Fruit fly (Drosophila melanogaster) whole organism, embryonic: ENCODE measurements around the gene CG43124.

Source experiments
- Ada2b ChIP-seq: fragments of 200-800 bp; sonication (Bioruptor generic); IDR thresholded peaks from 2 replicates; pipeline ENCODE4 v1.3.6; 2022; ENCODE audit warnings: missing biosample characterization, missing genetic modification characterization
- Aef1 ChIP-seq: fragments of 200-800 bp; sonication (Bioruptor generic); IDR thresholded peaks from 3 replicates; pipeline ENCODE4 v1.3.6; 2022; ENCODE audit warnings: missing biosample characterization, missing genetic modification characterization
- Atf-2 ChIP-seq: fragments of 200-800 bp; sonication (Bioruptor generic); optimal IDR thresholded peaks from 2 replicates; lab custom pipeline; 2016; ENCODE audit warnings: missing biosample characterization, missing genetic modification characterization
- Atf3 ChIP-seq: fragments of 200-800 bp; sonication (Bioruptor generic); optimal IDR thresholded peaks from 3 replicates; lab custom pipeline; 2016; ENCODE audit warnings: missing biosample characterization, missing genetic modification characterization
- CG11398 ChIP-seq: fragments of 200-800 bp; sonication (Bioruptor generic); optimal IDR thresholded peaks from 2 replicates; lab custom pipeline; 2016; ENCODE audit warnings: missing biosample characterization, missing genetic modification characterization
- CG11504 ChIP-seq: fragments of 200-800 bp; sonication (Bioruptor generic); optimal IDR thresholded peaks from 3 replicates; lab custom pipeline; 2019; ENCODE audit warnings: missing biosample characterization, mild to moderate bottlenecking, missing genetic modification characterization, moderate library complexity
- CG11560 ChIP-seq: fragments of 200-800 bp; sonication (Bioruptor generic); IDR thresholded peaks from 3 replicates; pipeline ENCODE4 v1.3.6; 2022; ENCODE audit warnings: missing biosample characterization, missing genetic modification characterization
- CG11723 ChIP-seq: fragments of 200-800 bp; sonication (Bioruptor generic); optimal IDR thresholded peaks from 2 replicates; lab custom pipeline; 2017; ENCODE audit warnings: missing biosample characterization, mild to moderate bottlenecking, missing genetic modification characterization
- CG12299 ChIP-seq: fragments of 200-800 bp; sonication (Bioruptor generic); optimal IDR thresholded peaks from 2 replicates; lab custom pipeline; 2018; ENCODE audit warnings: missing biosample characterization, mild to moderate bottlenecking, missing genetic modification characterization
- CG1233 ChIP-seq: fragments of 200-800 bp; sonication (Bioruptor generic); optimal IDR thresholded peaks from 4 replicates; lab custom pipeline; 2018; ENCODE audit warnings: missing biosample characterization, mild to moderate bottlenecking, missing genetic modification characterization
- CG14710 ChIP-seq: fragments of 200-800 bp; sonication (Bioruptor generic); optimal IDR thresholded peaks from 3 replicates; lab custom pipeline; 2019; ENCODE audit warnings: missing biosample characterization, mild to moderate bottlenecking, missing genetic modification characterization, moderate library complexity
- CG17186 ChIP-seq: fragments of 200-800 bp; sonication (Bioruptor generic); optimal IDR thresholded peaks from 3 replicates; lab custom pipeline; 2017; ENCODE audit warnings: missing biosample characterization, missing genetic modification reagents, missing genetic modification characterization
- CG2120 ChIP-seq: fragments of 200-800 bp; sonication (Bioruptor generic); optimal IDR thresholded peaks from 3 replicates; lab custom pipeline; 2016; ENCODE audit warnings: missing biosample characterization, missing genetic modification characterization
- CTCF ChIP-seq: fragments of 200-800 bp; sonication (Bioruptor generic); optimal IDR thresholded peaks from 2 replicates; lab custom pipeline; 2017; ENCODE audit warnings: missing biosample characterization, mild to moderate bottlenecking, missing genetic modification characterization, moderate library complexity
- Chrac-16 ChIP-seq: fragments of 200-800 bp; sonication (Bioruptor generic); optimal IDR thresholded peaks from 3 replicates; lab custom pipeline; 2016; ENCODE audit warnings: missing biosample characterization, missing genetic modification characterization
- D19B ChIP-seq: fragments of 200-800 bp; sonication (Bioruptor generic); optimal IDR thresholded peaks from 2 replicates; lab custom pipeline; 2017; ENCODE audit warnings: missing biosample characterization, mild to moderate bottlenecking, missing genetic modification characterization
- Dll ChIP-seq: fragments of 200-800 bp; sonication (Bioruptor generic); IDR thresholded peaks from 4 replicates; pipeline ENCODE4 v1.3.6; 2022; ENCODE audit warnings: missing biosample characterization, missing genetic modification characterization; ENCODE audit not compliant: partially characterized antibody
- HmgZ ChIP-seq: fragments of 200-800 bp; sonication (Bioruptor generic); optimal IDR thresholded peaks from 2 replicates; lab custom pipeline; 2018; ENCODE audit warnings: missing biosample characterization, mild to moderate bottlenecking, missing genetic modification characterization
- MBD-R2 ChIP-seq: fragments of 200-800 bp; sonication (Bioruptor generic); IDR thresholded peaks from 2 replicates; pipeline ENCODE4 v1.3.6; 2022; ENCODE audit warnings: missing biosample characterization, missing genetic modification characterization
- Nf-YB ChIP-seq: fragments of 200-800 bp; sonication (Bioruptor generic); optimal IDR thresholded peaks from 3 replicates; lab custom pipeline; 2019; ENCODE audit warnings: missing biosample characterization, mild to moderate bottlenecking, missing genetic modification characterization, moderate library complexity
- Opbp ChIP-seq: fragments of 200-800 bp; sonication (Bioruptor generic); IDR thresholded peaks from 3 replicates; pipeline ENCODE4 v1.3.6; 2022; ENCODE audit warnings: missing biosample characterization, missing genetic modification characterization; ENCODE audit not compliant: partially characterized antibody
- Scr ChIP-seq: fragments of 200-800 bp; sonication (Bioruptor generic); IDR thresholded peaks from 2 replicates; pipeline ENCODE4 v1.3.6; 2022; ENCODE audit warnings: missing biosample characterization, missing genetic modification characterization; ENCODE audit not compliant: partially characterized antibody
- Xbp1 ChIP-seq: fragments of 200-800 bp; sonication (Bioruptor generic); optimal IDR thresholded peaks from 3 replicates; lab custom pipeline; 2016; ENCODE audit warnings: missing biosample characterization, mild to moderate bottlenecking, missing genetic modification characterization
- ara ChIP-seq: fragments of 200-800 bp; sonication (Bioruptor generic); IDR thresholded peaks from 2 replicates; pipeline ENCODE4 v1.3.6; 2022; ENCODE audit warnings: missing biosample characterization, missing genetic modification characterization
- ash1 ChIP-seq: fragments of 200-800 bp; sonication (Bioruptor generic); optimal IDR thresholded peaks from 2 replicates; lab custom pipeline; 2018; ENCODE audit warnings: missing biosample characterization, mild to moderate bottlenecking, missing genetic modification characterization
- bab2 ChIP-seq: fragments of 200-800 bp; sonication (Bioruptor generic); optimal IDR thresholded peaks from 2 replicates; lab custom pipeline; 2016; ENCODE audit warnings: missing biosample characterization, missing genetic modification characterization
- gcm2 ChIP-seq: fragments of 200-800 bp; sonication (Bioruptor generic); optimal IDR thresholded peaks from 2 replicates; lab custom pipeline; 2016; ENCODE audit warnings: missing biosample characterization, missing genetic modification characterization
- gsb-n ChIP-seq: fragments of 200-800 bp; sonication (Bioruptor generic); optimal IDR thresholded peaks from 3 replicates; lab custom pipeline; 2018; ENCODE audit warnings: missing biosample characterization, mild to moderate bottlenecking, missing genetic modification characterization
- lbe ChIP-seq: fragments of 200-800 bp; sonication (Bioruptor generic); optimal IDR thresholded peaks from 2 replicates; lab custom pipeline; 2016; ENCODE audit warnings: missing biosample characterization, mild to moderate bottlenecking, missing genetic modification characterization
- lilli ChIP-seq: fragments of 200-800 bp; sonication (Bioruptor generic); optimal IDR thresholded peaks from 3 replicates; lab custom pipeline; 2016; ENCODE audit warnings: missing biosample characterization, missing genetic modification characterization
- maf-S ChIP-seq: fragments of 200-800 bp; sonication (Bioruptor generic); optimal IDR thresholded peaks from 2 replicates; lab custom pipeline; 2016; ENCODE audit warnings: missing biosample characterization, missing genetic modification characterization
- p53 ChIP-seq: fragments of 200-800 bp; sonication (Bioruptor generic); optimal IDR thresholded peaks from 2 replicates; lab custom pipeline; 2016; ENCODE audit warnings: missing biosample characterization, missing genetic modification characterization
- prd ChIP-seq, 3 experiments: fragments of >200 bp in 2 of 3; fragments of 200-800 bp in 1 of 3; sonication (Bioruptor generic) in 1 of 3; optimal IDR thresholded peaks in 2 of 3; IDR thresholded peaks in 1 of 3; 2 replicates in 2 of 3; 3 replicates in 1 of 3; pipeline versions ENCODE4 v1.3.6 to Lab custom; 2017 to 2022; ENCODE audit warnings: missing biosample characterization in 1 of 3, missing genetic modification characterization in 1 of 3
- repo ChIP-seq: fragments of 200-800 bp; sonication (Bioruptor generic); optimal IDR thresholded peaks from 2 replicates; lab custom pipeline; 2016; ENCODE audit warnings: missing biosample characterization, missing genetic modification characterization
- row ChIP-seq: fragments of 200-800 bp; sonication (Bioruptor generic); IDR thresholded peaks from 3 replicates; pipeline ENCODE4 v1.3.6; 2022; ENCODE audit warnings: missing biosample characterization, missing genetic modification characterization
- salm ChIP-seq: fragments of 200-800 bp; sonication (Bioruptor generic); optimal IDR thresholded peaks from 2 replicates; lab custom pipeline; 2018; ENCODE audit warnings: missing biosample characterization, mild to moderate bottlenecking, missing genetic modification characterization
- schlank ChIP-seq: fragments of 200-800 bp; sonication (Bioruptor generic); optimal IDR thresholded peaks from 2 replicates; lab custom pipeline; 2018; ENCODE audit warnings: missing biosample characterization, mild to moderate bottlenecking, missing genetic modification characterization
- shn ChIP-seq: fragments of 200-800 bp; sonication (Bioruptor generic); optimal IDR thresholded peaks from 3 replicates; lab custom pipeline; 2016; ENCODE audit warnings: missing biosample characterization, missing genetic modification characterization
- ssp ChIP-seq: fragments of 200-800 bp; sonication (Bioruptor generic); IDR thresholded peaks from 2 replicates; pipeline ENCODE4 v1.3.6; 2022; ENCODE audit warnings: missing biosample characterization, missing genetic modification characterization
- toy ChIP-seq: fragments of 200-800 bp; sonication (Bioruptor generic); IDR thresholded peaks from 2 replicates; pipeline ENCODE4 v1.3.6; 2022; ENCODE audit warnings: missing biosample characterization, missing genetic modification characterization

Gene CG43124

dm6 chr3R:28291038-28291437 is 26.5 kb upstream of the CG43124 start, which contains the start of gene Mst98Ca:
Gene Mst98Ca (plus strand): TSS chr3R:28291338.
- TF ChIP-seq HmgZ (tag; lab: Kevin White, UChicago) (no peak), Dll (GFP tag; lab: Robert Waterston, UW) (no peak), Xbp1 (no peak)

dm6 chr3R:28283419-28283818 is 18.8 kb upstream of the CG43124 start, which contains the start of gene CG34437:
Gene CG34437 (plus strand): TSS chr3R:28283719.
- TF ChIP-seq Chrac-16 (GFP tag; lab: Kevin White, UChicago) (no peak), CG1233 (GFP tag; lab: Kevin White, UChicago) (no peak), p53 (GFP tag; lab: Kevin White, UChicago) (no peak), Atf3 (GFP tag; lab: Kevin White, UChicago) (no peak), salm (tag; lab: Kevin White, UChicago) (no peak)

dm6 chr3R:28282280-28282679 is 17.7 kb upstream of the CG43124 start, which contains the start of gene CG34436:
Gene CG34436 (plus strand): TSS chr3R:28282580.
- TF ChIP-seq Ada2b (GFP tag; lab: Robert Waterston, UW) (no peak), CG11398 (GFP tag; lab: Kevin White, UChicago) (no peak), CG11504 (no peak), Aef1 (GFP tag; lab: Robert Waterston, UW) (no peak), lilli (GFP tag; lab: Kevin White, UChicago) (no peak), gcm2 (GFP tag; lab: Kevin White, UChicago) (no peak), lbe (GFP tag; lab: Kevin White, UChicago) (no peak), Atf-2 (GFP tag; lab: Kevin White, UChicago) (no peak), CG17186 (GFP tag; lab: Kevin White, UChicago) (no peak), D19B (GFP tag; lab: Kevin White, UChicago) (no peak), Scr (GFP tag; lab: Robert Waterston, UW) (no peak), ash1 (GFP tag; lab: Kevin White, UChicago) (no peak), bab2 (GFP tag; lab: Kevin White, UChicago) (no peak), CG12299 (tag; lab: Kevin White, UChicago) (no peak), gsb-n (tag; lab: Kevin White, UChicago) (no peak), CTCF (GFP tag; lab: Kevin White, UChicago) (no peak)
- TF ChIP-seq, all 482 proteins: peak for 0

- TF ChIP-seq prd (optimal IDR thresholded peaks at IDR 0.05; lab: Kevin White, UChicago) (no peak), prd (GFP tag; IDR thresholded peaks at IDR 0.05; lab: Robert Waterston, UW) (no peak), Nf-YB (GFP tag; lab: Kevin White, UChicago) (no peak), schlank (tag; lab: Kevin White, UChicago) (no peak), ara (no peak), shn (GFP tag; lab: Kevin White, UChicago) (no peak), CG14710 (tag; lab: Kevin White, UChicago) (no peak), MBD-R2 (GFP tag; lab: Robert Waterston, UW) (no peak), CG11723 (no peak), Chrac-16 (GFP tag; lab: Kevin White, UChicago) (no peak), toy (GFP tag; lab: Robert Waterston, UW) (no peak), row (no peak), repo (GFP tag; lab: Kevin White, UChicago) (no peak), maf-S (GFP tag; lab: Kevin White, UChicago) (no peak), Atf3 (GFP tag; lab: Kevin White, UChicago) (no peak), HmgZ (tag; lab: Kevin White, UChicago) (no peak), ssp (GFP tag; lab: Robert Waterston, UW) (no peak), Aef1 (GFP tag; lab: Robert Waterston, UW) (no peak), CG11560 (tag; lab: Robert Waterston, UW) (no peak), Opbp (GFP tag; lab: Robert Waterston, UW) (no peak), CG2120 (GFP tag; lab: Kevin White, UChicago) (no peak)
Measured at dm6 chr3R:28263522-28263921, 1.1 kb downstream of the CG43124 start, which contains the start of gene CG43125. Gene CG43125 (minus strand): TSS chr3R:28263622.
